Worm (Caenorhabditis elegans) whole organism, L2 larva: ENCODE results near the gene henn-1.

Experiments used
- dmd-4 ChIP-seq: sonication (generic microtip); optimal IDR thresholded peaks from 2 replicates; lab custom pipeline; 2017; ENCODE audit warnings: missing biosample characterization, missing genetic modification characterization
- elt-3 ChIP-seq: sonication (generic microtip); optimal IDR thresholded peaks from 2 replicates; lab custom pipeline; 2017; ENCODE audit warnings: missing biosample characterization, missing genetic modification characterization
- fos-1 ChIP-seq: fragments of 150-350 bp; optimal IDR thresholded peaks from 2 replicates; lab custom pipeline; 2014; ENCODE audit warnings: missing biosample characterization, missing genetic modification characterization
- mab-5 ChIP-seq: fragments of 150-350 bp; optimal IDR thresholded peaks from 2 replicates; lab custom pipeline; 2014; ENCODE audit warnings: missing biosample characterization, missing genetic modification characterization
- unc-39 ChIP-seq: fragments of 150-350 bp; optimal IDR thresholded peaks from 2 replicates; lab custom pipeline; 2014; ENCODE audit warnings: missing biosample characterization, missing genetic modification characterization

DNA sequence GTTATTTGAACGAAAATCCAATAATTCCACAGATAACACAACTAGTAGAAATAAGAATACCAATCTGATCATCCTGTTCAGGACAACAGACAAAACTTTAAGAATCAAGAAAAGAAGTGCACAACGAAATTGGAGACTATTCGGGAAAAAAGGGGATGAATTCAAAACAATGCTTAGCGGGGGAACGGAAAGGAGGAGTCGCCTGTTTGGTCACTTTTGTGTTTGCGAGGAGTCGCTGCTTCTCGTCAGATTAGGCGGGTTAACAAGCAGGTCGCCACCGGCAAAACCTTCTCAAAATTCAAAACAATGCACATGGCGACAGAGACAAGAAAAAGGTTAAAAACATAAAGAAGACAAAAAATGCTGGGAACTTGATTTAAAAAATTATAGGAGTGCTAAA lies 22.7 kb upstream of the henn-1 start, which contains the start of gene C30A5.10:
- TF ChIP-seq dmd-4 (tag; lab: Kevin White, UChicago) (no peak), fos-1 (no peak), unc-39 (tag; lab: Kevin White, UChicago) (no peak), elt-3 (tag; lab: Kevin White, UChicago) (no peak), mab-5 (tag; lab: Kevin White, UChicago) (no peak)
